Fruit fly (Drosophila melanogaster) whole organism, wandering third instar larva: ENCODE measurements around the gene CG14628.

Experiments
- CG32264 ChIP-seq: fragments of 200-800 bp; sonication (Bioruptor generic); optimal IDR thresholded peaks from 2 replicates; lab custom pipeline; 2016; ENCODE audit warnings: missing biosample characterization, missing genetic modification characterization
- CrebA ChIP-seq: fragments of 200-800 bp; sonication (Bioruptor generic); optimal IDR thresholded peaks from 2 replicates; lab custom pipeline; 2016; ENCODE audit warnings: missing biosample characterization, mild to moderate bottlenecking, missing genetic modification characterization, borderline replicate concordance
- Hr78 ChIP-seq: fragments of >200 bp; optimal IDR thresholded peaks from 2 replicates; lab custom pipeline; 2017; ENCODE audit warnings: missing biosample characterization, missing genetic modification characterization
- Rel ChIP-seq, 2 experiments: fragments of 200-800 bp; sonication (Bioruptor generic) in 1 of 2; optimal IDR thresholded peaks; 2 replicates in 1 of 2; 3 replicates in 1 of 2; lab custom pipeline; 2016 to 2019; ENCODE audit warnings: mild to moderate bottlenecking in 2 of 2, missing biosample characterization in 2 of 2, missing genetic modification characterization in 2 of 2, moderate library complexity in 1 of 2
- Vsx2 ChIP-seq: fragments of 200-300, 225-300 bp; sonication (Bioruptor generic); optimal IDR thresholded peaks from 2 replicates; lab custom pipeline; 2018; ENCODE audit warnings: missing biosample characterization, missing genetic modification characterization; ENCODE audit not compliant: partially characterized antibody
- brk ChIP-seq: fragments of 200-800 bp; sonication (Bioruptor generic); optimal IDR thresholded peaks from 2 replicates; lab custom pipeline; 2016; ENCODE audit warnings: missing biosample characterization, mild to moderate bottlenecking, missing genetic modification characterization
- dmrt93B ChIP-seq: fragments of 200-800 bp; sonication (Bioruptor generic); optimal IDR thresholded peaks from 2 replicates; lab custom pipeline; 2018; ENCODE audit warnings: missing biosample characterization, mild to moderate bottlenecking, missing genetic modification characterization
- foxo ChIP-seq, 2 experiments: fragments of 200-800 bp; sonication (Bioruptor generic); optimal IDR thresholded peaks; 2 replicates in 1 of 2; 3 replicates in 1 of 2; lab custom pipeline; 2016 to 2017; ENCODE audit warnings: missing biosample characterization in 2 of 2, missing genetic modification characterization in 2 of 2
- jim ChIP-seq: fragments of 175-275, 200-325 bp; sonication (Bioruptor generic); optimal IDR thresholded peaks from 2 replicates; lab custom pipeline; 2016; ENCODE audit warnings: missing biosample characterization, mild to moderate bottlenecking, missing genetic modification characterization
- pan ChIP-seq: fragments of >200 bp; optimal IDR thresholded peaks from 2 replicates; lab custom pipeline; 2017
- psq ChIP-seq: fragments of 200-800 bp; sonication (Bioruptor generic); optimal IDR thresholded peaks from 3 replicates; lab custom pipeline; 2017; ENCODE audit warnings: missing biosample characterization, mild to moderate bottlenecking, missing genetic modification characterization, moderate library complexity
- woc ChIP-seq: sonication (Bioruptor generic); optimal IDR thresholded peaks from 2 replicates; lab custom pipeline; 2016; ENCODE audit warnings: missing biosample characterization, mild to moderate bottlenecking, missing genetic modification characterization

DNA sequence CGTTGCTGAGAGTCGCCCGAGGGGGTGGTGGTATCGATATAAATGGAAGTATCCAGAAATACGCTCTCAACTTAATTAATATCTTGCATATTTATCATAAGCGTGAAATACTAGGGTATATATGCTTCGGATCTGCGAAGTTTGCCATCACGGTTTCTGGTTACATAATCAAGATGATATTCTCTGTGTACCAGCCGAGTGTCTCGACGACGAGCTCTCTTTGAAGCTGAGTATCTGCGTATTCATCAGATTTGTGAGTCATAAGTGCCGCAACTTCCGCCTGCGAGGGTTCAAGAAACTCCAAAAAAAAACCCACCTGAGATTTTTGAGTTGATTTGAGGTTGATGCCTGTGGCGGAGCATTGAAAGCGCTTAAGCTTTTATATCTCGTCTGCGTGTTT lies 37.9 kb upstream of the CG14628 start:
- TF ChIP-seq CG32264 (GFP tag; lab: Kevin White, UChicago), result no peak
- no peak for TF ChIP-seq Vsx2 (GFP tag; lab: Kevin White, UChicago)
- TF ChIP-seq dmrt93B (GFP tag; lab: Kevin White, UChicago), result no peak
- TF ChIP-seq pan (lab: Kevin White, UChicago), result no peak
- TF ChIP-seq CrebA (GFP tag; lab: Kevin White, UChicago), result no peak
- TF ChIP-seq brk (GFP tag; lab: Kevin White, UChicago), result no peak
- TF ChIP-seq Rel (GFP tag; optimal IDR thresholded peaks at IDR 0.05; lab: Kevin White, UChicago), result no peak
- peak; percentile 12 for TF ChIP-seq Rel (tag; optimal IDR thresholded peaks at IDR 0.05; lab: Kevin White, UChicago)
- no peak for TF ChIP-seq jim (GFP tag; lab: Kevin White, UChicago)
- TF ChIP-seq Hr78, result no peak
- no peak for TF ChIP-seq woc
- no peak for TF ChIP-seq psq (GFP tag; lab: Kevin White, UChicago)
- TF ChIP-seq foxo (GFP tag; optimal IDR thresholded peaks at IDR 0.05; lab: Kevin White, UChicago), result no peak
